Worm (Caenorhabditis elegans) whole organism, mixed stage, embryonic: ENCODE data around the gene W02H5.19.

ENCODE experiments used
- elt-3 ChIP-seq: fragments of 150-350 bp; optimal IDR thresholded peaks from 2 replicates; lab custom pipeline; 2014; ENCODE audit warnings: missing biosample characterization, missing genetic modification characterization
- nhr-12 ChIP-seq: fragments of 150-350 bp; optimal IDR thresholded peaks from 2 replicates; lab custom pipeline; 2014; ENCODE audit warnings: missing biosample characterization, missing genetic modification characterization
- nhr-28 ChIP-seq: fragments of 150-350 bp; optimal IDR thresholded peaks from 2 replicates; lab custom pipeline; 2014; ENCODE audit warnings: missing biosample characterization, missing genetic modification characterization
- pha-4 ChIP-seq: fragments of 150-350 bp; optimal IDR thresholded peaks from 2 replicates; lab custom pipeline; 2018; ENCODE audit warnings: missing biosample characterization, missing genetic modification reagents, missing genetic modification characterization

DNA sequence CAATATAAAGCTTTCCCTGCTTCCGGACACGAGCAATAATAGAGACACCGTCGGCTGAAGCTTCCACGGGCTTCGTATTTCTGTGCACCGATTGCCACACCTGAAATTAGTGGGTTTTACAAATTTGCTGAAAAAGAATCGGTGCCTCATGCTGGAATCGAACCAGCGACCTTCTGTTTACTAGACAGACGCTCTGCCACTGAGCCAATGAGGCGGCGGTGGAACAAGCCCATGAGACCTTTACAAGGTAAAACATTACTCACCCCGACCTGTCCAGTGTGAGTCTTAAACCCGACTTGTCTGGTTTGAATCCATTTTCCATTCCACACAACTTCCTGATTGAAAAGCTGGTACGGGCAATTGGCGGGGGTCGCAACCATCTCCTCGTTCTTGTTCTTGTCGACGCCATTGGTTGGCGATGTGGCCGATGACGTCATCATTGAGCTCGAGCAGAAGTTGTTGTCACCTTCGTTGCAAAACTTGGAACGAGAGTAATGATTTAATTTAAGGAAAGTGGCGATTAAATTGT is 25.9 kb downstream of the W02H5.19 start, which contains the start of gene ndx-2:
- TF ChIP-seq nhr-28 (tag; lab: Kevin White, UChicago) = no peak
- no peak for TF ChIP-seq elt-3 (tag; lab: Kevin White, UChicago)
- TF ChIP-seq pha-4 (tag; lab: Kevin White, UChicago) = no peak
- TF ChIP-seq nhr-12 (tag; lab: Kevin White, UChicago) = no peak
